Worm (Caenorhabditis elegans) whole organism, L3 larva: ENCODE measurements around the gene coq-2.
A peak's percentile ranks its signal among the peaks of the same experiment; 100 is the strongest.

Source experiments
- R02D3.7 ChIP-seq: fragments of 150-350 bp; optimal IDR thresholded peaks from 2 replicates; lab custom pipeline; 2014; ENCODE audit warnings: missing biosample characterization, missing genetic modification characterization
- ZK546.5 ChIP-seq: sonication (generic microtip); optimal IDR thresholded peaks from 2 replicates; lab custom pipeline; 2017; ENCODE audit warnings: missing biosample characterization, missing genetic modification characterization
- aly-2 ChIP-seq: fragments of 150-350 bp; optimal IDR thresholded peaks from 2 replicates; lab custom pipeline; 2014; ENCODE audit warnings: missing biosample characterization, missing genetic modification characterization
- ama-1 ChIP-seq: fragments of 150-350 bp; optimal IDR thresholded peaks from 2 replicates; lab custom pipeline; 2018
- ceh-16 ChIP-seq: sonication (generic microtip); optimal IDR thresholded peaks from 2 replicates; lab custom pipeline; 2017; ENCODE audit warnings: missing biosample characterization, missing genetic modification characterization
- ceh-28 ChIP-seq: fragments of 150-350 bp; optimal IDR thresholded peaks from 2 replicates; lab custom pipeline; 2014; ENCODE audit warnings: missing biosample characterization, missing genetic modification reagents, missing genetic modification characterization
- ceh-82 ChIP-seq: fragments of 150-350 bp; optimal IDR thresholded peaks from 2 replicates; lab custom pipeline; 2014; ENCODE audit warnings: missing biosample characterization, missing genetic modification characterization
- ceh-9 ChIP-seq: sonication (generic microtip); optimal IDR thresholded peaks from 2 replicates; lab custom pipeline; 2018; ENCODE audit warnings: missing biosample characterization, missing genetic modification characterization
- daf-12 ChIP-seq: fragments of 150-350 bp; optimal IDR thresholded peaks from 2 replicates; lab custom pipeline; 2014; ENCODE audit warnings: missing biosample characterization, missing genetic modification reagents, missing genetic modification characterization
- egl-27 ChIP-seq: sonication (generic microtip); optimal IDR thresholded peaks from 4 replicates; lab custom pipeline; 2017; ENCODE audit warnings: missing biosample characterization, missing genetic modification reagents, missing genetic modification characterization
- egl-5 ChIP-seq: fragments of 150-350 bp; optimal IDR thresholded peaks from 2 replicates; lab custom pipeline; 2017; ENCODE audit warnings: missing biosample characterization, missing genetic modification reagents, missing genetic modification characterization, inconsistent platforms
- elt-1 ChIP-seq: fragments of 150-350 bp; optimal IDR thresholded peaks from 2 replicates; lab custom pipeline; 2014; ENCODE audit warnings: missing biosample characterization, missing genetic modification characterization
- elt-2 ChIP-seq: sonication (generic microtip); optimal IDR thresholded peaks from 2 replicates; lab custom pipeline; 2016; ENCODE audit warnings: missing genetic modification reagents, mild to moderate bottlenecking, missing genetic modification characterization, missing compliant biosample characterization
- elt-3 ChIP-seq, 3 experiments: fragments of 150-350 bp in 1 of 3; sonication (generic microtip) in 2 of 3; optimal IDR thresholded peaks; 2 replicates in 2 of 3; 4 replicates in 1 of 3; lab custom pipeline; 2014 to 2017; ENCODE audit warnings: missing biosample characterization in 3 of 3, missing genetic modification characterization in 3 of 3
- eor-1 ChIP-seq, 2 experiments: fragments of 150-350 bp; optimal IDR thresholded peaks; 2 replicates each; lab custom pipeline; 2014 to 2018; ENCODE audit warnings: missing biosample characterization in 2 of 2, missing genetic modification characterization in 2 of 2
- fkh-2 ChIP-seq: fragments of 150-350 bp; optimal IDR thresholded peaks from 2 replicates; lab custom pipeline; 2014; ENCODE audit warnings: missing biosample characterization, missing genetic modification reagents, missing genetic modification characterization
- fos-1 ChIP-seq: fragments of 150-350 bp; optimal IDR thresholded peaks from 2 replicates; lab custom pipeline; 2014; ENCODE audit warnings: missing biosample characterization, missing genetic modification characterization
- hmg-11 ChIP-seq: sonication (generic microtip); optimal IDR thresholded peaks from 2 replicates; lab custom pipeline; 2016; ENCODE audit warnings: missing genetic modification characterization, missing compliant biosample characterization
- jun-1 ChIP-seq: fragments of 150-350 bp; optimal IDR thresholded peaks from 2 replicates; lab custom pipeline; 2014; ENCODE audit warnings: missing biosample characterization, missing genetic modification reagents, missing genetic modification characterization
- lin-15B ChIP-seq: fragments of 150-350 bp; optimal IDR thresholded peaks from 2 replicates; lab custom pipeline; 2014; ENCODE audit warnings: missing biosample characterization, missing genetic modification characterization
- lin-39 ChIP-seq: fragments of 150-350 bp; optimal IDR thresholded peaks from 2 replicates; lab custom pipeline; 2018; ENCODE audit warnings: missing biosample characterization, missing genetic modification reagents, missing genetic modification characterization
- lsy-12 ChIP-seq: sonication (generic microtip); optimal IDR thresholded peaks from 2 replicates; lab custom pipeline; 2016; ENCODE audit warnings: mild to moderate bottlenecking, missing genetic modification characterization, missing compliant biosample characterization
- mdl-1 ChIP-seq: fragments of 150-350 bp; optimal IDR thresholded peaks from 2 replicates; lab custom pipeline; 2014; ENCODE audit warnings: missing biosample characterization, missing genetic modification characterization
- mml-1 ChIP-seq: fragments of 150-350 bp; sonication (generic microtip); optimal IDR thresholded peaks from 3 replicates; lab custom pipeline; 2014; ENCODE audit warnings: missing biosample characterization, missing genetic modification characterization
- nfya-1 ChIP-seq: sonication (generic microtip); optimal IDR thresholded peaks from 2 replicates; lab custom pipeline; 2017; ENCODE audit warnings: missing genetic modification characterization, mild to moderate bottlenecking, missing compliant biosample characterization, antibody characterized with exemption, moderate library complexity; ENCODE audit not compliant: insufficient read depth
- nhr-11 ChIP-seq: fragments of 150-350 bp; optimal IDR thresholded peaks from 2 replicates; lab custom pipeline; 2014; ENCODE audit warnings: missing biosample characterization, missing genetic modification characterization
- nhr-12 ChIP-seq: fragments of 150-350 bp; optimal IDR thresholded peaks from 2 replicates; lab custom pipeline; 2014; ENCODE audit warnings: missing biosample characterization, missing genetic modification characterization
- nhr-23 ChIP-seq: fragments of 150-350 bp; optimal IDR thresholded peaks from 2 replicates; lab custom pipeline; 2014; ENCODE audit warnings: missing biosample characterization, missing genetic modification reagents, missing genetic modification characterization
- nhr-237 ChIP-seq: fragments of 150-350 bp; optimal IDR thresholded peaks from 2 replicates; lab custom pipeline; 2014; ENCODE audit warnings: missing biosample characterization, missing genetic modification characterization
- nhr-25 ChIP-seq: sonication (generic microtip); optimal IDR thresholded peaks from 2 replicates; lab custom pipeline; 2017; ENCODE audit warnings: missing biosample characterization, missing genetic modification characterization
- nhr-28 ChIP-seq: fragments of 150-350 bp; optimal IDR thresholded peaks from 2 replicates; lab custom pipeline; 2014; ENCODE audit warnings: missing biosample characterization, missing genetic modification characterization
- nhr-43 ChIP-seq: sonication (generic microtip); optimal IDR thresholded peaks from 2 replicates; lab custom pipeline; 2016; ENCODE audit warnings: mild to moderate bottlenecking, missing genetic modification characterization, missing compliant biosample characterization; ENCODE audit not compliant: poor library complexity, severe bottlenecking
- nhr-67 ChIP-seq: fragments of 150-350 bp; optimal IDR thresholded peaks from 2 replicates; lab custom pipeline; 2014; ENCODE audit warnings: missing biosample characterization, missing genetic modification characterization
- nhr-76 ChIP-seq: fragments of 150-350 bp; sonication (generic microtip); optimal IDR thresholded peaks from 5 replicates; lab custom pipeline; 2014; ENCODE audit warnings: missing biosample characterization, missing genetic modification characterization
- pha-4 ChIP-seq: fragments of 150-350 bp; optimal IDR thresholded peaks from 2 replicates; lab custom pipeline; 2014; ENCODE audit warnings: missing biosample characterization, missing genetic modification reagents, missing genetic modification characterization
- pqm-1 ChIP-seq: fragments of 150-350 bp; optimal IDR thresholded peaks from 2 replicates; lab custom pipeline; 2017; ENCODE audit warnings: missing biosample characterization, missing genetic modification characterization, inconsistent platforms
- sea-2 ChIP-seq: fragments of 150-350 bp; sonication (generic microtip); optimal IDR thresholded peaks from 4 replicates; lab custom pipeline; 2014; ENCODE audit warnings: missing biosample characterization, missing genetic modification reagents, missing genetic modification characterization
- skn-1 ChIP-seq: fragments of 150-350 bp; optimal IDR thresholded peaks from 2 replicates; lab custom pipeline; 2014; ENCODE audit warnings: missing biosample characterization, missing genetic modification characterization
- snpc-4 ChIP-seq: fragments of 150-350 bp; optimal IDR thresholded peaks from 2 replicates; lab custom pipeline; 2014; ENCODE audit warnings: missing biosample characterization, missing genetic modification characterization
- tbx-2 ChIP-seq: sonication (generic microtip); optimal IDR thresholded peaks from 2 replicates; lab custom pipeline; 2016; ENCODE audit warnings: mild to moderate bottlenecking, missing genetic modification characterization, missing compliant biosample characterization
- unc-39 ChIP-seq: sonication (generic microtip); optimal IDR thresholded peaks from 4 replicates; lab custom pipeline; 2017; ENCODE audit warnings: missing biosample characterization, missing genetic modification characterization
- unc-62 ChIP-seq: fragments of 150-350 bp; sonication (generic microtip); optimal IDR thresholded peaks from 4 replicates; lab custom pipeline; 2014; ENCODE audit warnings: missing biosample characterization, missing genetic modification reagents, missing genetic modification characterization
- zag-1 ChIP-seq: fragments of 150-350 bp; optimal IDR thresholded peaks from 2 replicates; lab custom pipeline; 2014; ENCODE audit warnings: missing biosample characterization, missing genetic modification characterization
- ztf-11 ChIP-seq: fragments of 150-350 bp; optimal IDR thresholded peaks from 2 replicates; lab custom pipeline; 2014; ENCODE audit warnings: missing biosample characterization, missing genetic modification characterization
- ztf-4 ChIP-seq: fragments of 150-350 bp; optimal IDR thresholded peaks from 2 replicates; lab custom pipeline; 2014; ENCODE audit warnings: missing biosample characterization, missing genetic modification characterization

coq-2 gene

ce11 chrIII:6935269-6936017 lies at the start of gene coq-2, which contains the start of gene F57B9.8:
coq-2 (plus strand) TSS chrIII:6935967.
F57B9.8 (minus strand) TSS chrIII:6935319.
- TF ChIP-seq eor-1 (tag; optimal IDR thresholded peaks at IDR 0.05; lab: Kevin White, UChicago) = no peak
- no peak for TF ChIP-seq unc-62 (GFP tag; lab: Kevin White, UChicago)

ce11 chrIII:6887574-6887973 lies 48.2 kb upstream of the coq-2 start:
- no peak for TF ChIP-seq fkh-2 (tag; lab: Kevin White, UChicago)
- TF ChIP-seq pqm-1 (tag; lab: Kevin White, UChicago) = peak; percentile 33
- TF ChIP-seq snpc-4 (tag; lab: Kevin White, UChicago) = no peak
- peak; percentile 67 for TF ChIP-seq nfya-1 (tag; lab: Kevin White, UChicago)
- no peak for TF ChIP-seq sea-2 (GFP tag; lab: Kevin White, UChicago)
- peak; percentile 35 for TF ChIP-seq elt-2 (tag; lab: Kevin White, UChicago)
- no peak for TF ChIP-seq mml-1
- no peak for TF ChIP-seq nhr-12 (tag; lab: Kevin White, UChicago)
- peak; percentile 25 for TF ChIP-seq nhr-43 (tag; lab: Kevin White, UChicago)
- no peak for TF ChIP-seq elt-1 (tag; lab: Kevin White, UChicago)
- TF ChIP-seq elt-3 (tag; optimal IDR thresholded peaks at IDR 0.05; lab: Kevin White, UChicago) = peak in 1 of 3 experiments; percentile 59
- peak; percentile 32 for TF ChIP-seq lin-15B (tag; lab: Kevin White, UChicago)
- TF ChIP-seq daf-12 (tag; lab: Kevin White, UChicago) = no peak
- TF ChIP-seq hmg-11 (tag; lab: Kevin White, UChicago) = peak; percentile 89
- TF ChIP-seq egl-27 (tag; lab: Kevin White, UChicago) = peak; percentile 32
- TF ChIP-seq R02D3.7 = peak; percentile 45
- TF ChIP-seq lin-39 (tag; lab: Kevin White, UChicago) = peak; percentile 53
- no peak for TF ChIP-seq ZK546.5
- TF ChIP-seq ama-1 (lab: Kevin White, UChicago) = peak; percentile 18
- TF ChIP-seq lsy-12 (tag; lab: Kevin White, UChicago) = peak; percentile 67
- TF ChIP-seq tbx-2 (tag; lab: Kevin White, UChicago) = peak; percentile 28
- no peak for TF ChIP-seq fos-1 (tag; lab: Kevin White, UChicago)

- TF ChIP-seq ceh-82 (tag; lab: Kevin White, UChicago) = no peak
- TF ChIP-seq ZK546.5 = no peak
- no peak for TF ChIP-seq sea-2 (GFP tag; lab: Kevin White, UChicago)
- no peak for TF ChIP-seq R02D3.7
- no peak for TF ChIP-seq lin-39 (tag; lab: Kevin White, UChicago)
- no peak for TF ChIP-seq daf-12 (tag; lab: Kevin White, UChicago)
- TF ChIP-seq egl-27 (tag; lab: Kevin White, UChicago) = no peak
- TF ChIP-seq nhr-12 (tag; lab: Kevin White, UChicago) = no peak
- TF ChIP-seq unc-62 (GFP tag; lab: Kevin White, UChicago) = no peak
- no peak for TF ChIP-seq ama-1 (lab: Kevin White, UChicago)
- TF ChIP-seq fkh-2 (tag; lab: Kevin White, UChicago) = no peak
- TF ChIP-seq nhr-28 (tag; lab: Kevin White, UChicago) = no peak
- TF ChIP-seq ztf-4 (tag; lab: Kevin White, UChicago) = no peak
- TF ChIP-seq nhr-67 (tag; lab: Kevin White, UChicago) = no peak
- no peak for TF ChIP-seq ceh-16
- no peak for TF ChIP-seq mdl-1 (tag; lab: Kevin White, UChicago)
- TF ChIP-seq eor-1 (tag; optimal IDR thresholded peaks at IDR 0.05; lab: Kevin White, UChicago) = no peak
- TF ChIP-seq skn-1 = no peak
- no peak for TF ChIP-seq zag-1 (tag; lab: Kevin White, UChicago)
- TF ChIP-seq jun-1 (tag; lab: Kevin White, UChicago) = no peak
- peak; percentile 69 for TF ChIP-seq nhr-25 (tag; lab: Kevin White, UChicago)
- TF ChIP-seq tbx-2 (tag; lab: Kevin White, UChicago) = peak; percentile 28
- no peak for TF ChIP-seq fos-1 (tag; lab: Kevin White, UChicago)
- peak; percentile 66 for TF ChIP-seq lsy-12 (tag; lab: Kevin White, UChicago)
- no peak for TF ChIP-seq ztf-11 (tag; lab: Kevin White, UChicago)
- TF ChIP-seq aly-2 (tag; lab: Kevin White, UChicago) = no peak
- TF ChIP-seq elt-2 (tag; lab: Kevin White, UChicago) = peak; percentile 4
- TF ChIP-seq ceh-9 (tag; lab: Kevin White, UChicago) = no peak
- peak; percentile 29 for TF ChIP-seq nhr-23
- TF ChIP-seq elt-1 (tag; lab: Kevin White, UChicago) = no peak
- peak; percentile 4 for TF ChIP-seq pqm-1 (tag; lab: Kevin White, UChicago)
- TF ChIP-seq egl-5 (tag; lab: Kevin White, UChicago) = no peak
- TF ChIP-seq hmg-11 (tag; lab: Kevin White, UChicago) = peak; percentile 37
- peak; percentile 39 for TF ChIP-seq nfya-1 (tag; lab: Kevin White, UChicago)
- peak; percentile 75 for TF ChIP-seq nhr-43 (tag; lab: Kevin White, UChicago)
- no peak for TF ChIP-seq nhr-76 (tag; lab: Kevin White, UChicago)
- TF ChIP-seq lin-15B (tag; lab: Kevin White, UChicago) = no peak
- TF ChIP-seq nhr-11 (tag; lab: Kevin White, UChicago) = no peak
- no peak for TF ChIP-seq ceh-28 (tag; lab: Kevin White, UChicago)
- peak; percentile 46 for TF ChIP-seq pha-4
- no peak for TF ChIP-seq nhr-237 (tag; lab: Kevin White, UChicago)
- no peak for TF ChIP-seq unc-39 (tag; lab: Kevin White, UChicago)
Measured at ce11 chrIII:6888497-6888896, 47.3 kb upstream of the coq-2 start.
